Worm (Caenorhabditis elegans): Measurements from ENCODE around the gene sec-61.G.

Gene sec-61.G

DNA sequence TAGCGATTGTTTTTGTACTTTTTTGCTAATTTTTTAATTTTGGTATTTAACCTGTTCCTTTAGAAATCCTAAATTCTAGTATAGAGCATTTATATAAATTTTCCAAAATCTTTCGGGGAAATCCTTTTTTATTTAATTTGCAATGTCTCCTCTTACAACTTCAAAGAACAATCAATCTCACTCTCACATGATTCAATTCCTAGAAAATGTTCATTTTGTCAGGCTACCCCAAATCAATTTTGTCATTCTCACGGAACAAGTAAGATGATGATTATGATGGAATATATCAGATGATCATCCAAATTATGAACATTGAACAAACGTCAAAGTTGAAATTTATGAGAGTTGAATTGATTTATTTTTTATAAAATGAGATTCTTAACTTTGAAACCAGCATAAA, 40.4 kb upstream of the sec-61.G start:
- peak; percentile 31; the same call in 1 of the 2 replicates for TF ChIP-seq mdt-29 (GFP tag; IDR thresholded peaks at IDR 0.05)
- no peak for TF ChIP-seq spr-1 (tag; optimal IDR thresholded peaks at IDR 0.05)
- TF ChIP-seq T26A8.4 (GFP tag; IDR thresholded peaks at IDR 0.05) = peak; percentile 32; the same call in 1 of the 2 replicates
- TF ChIP-seq mdl-1 (tag; optimal IDR thresholded peaks at IDR 0.05) = peak in 1 of 2 experiments; percentile 29
- peak; percentile 93 for TF ChIP-seq ztf-7 (tag; optimal IDR thresholded peaks at IDR 0.05)
- no peak for TF ChIP-seq nhr-48 (tag; optimal IDR thresholded peaks at IDR 0.05)
- peak; percentile 22 for TF ChIP-seq nhr-11 (tag; optimal IDR thresholded peaks at IDR 0.05)
- TF ChIP-seq dmd-6 (GFP tag; IDR thresholded peaks at IDR 0.05) = peak; percentile 65
- peak; percentile 30 for TF ChIP-seq aha-1 (tag)
- TF ChIP-seq daf-16 (GFP tag; optimal IDR thresholded peaks at IDR 0.05) = no peak
- peak; percentile 22 for TF ChIP-seq daf-16 (tag; optimal IDR thresholded peaks at IDR 0.05)
- TF ChIP-seq mep-1 (tag; optimal IDR thresholded peaks at IDR 0.05) = peak; percentile 70
- TF ChIP-seq mxl-3 (GFP tag; optimal IDR thresholded peaks at IDR 0.05) = no peak
- TF ChIP-seq fos-1 (tag; optimal IDR thresholded peaks at IDR 0.05) = no peak
- no peak for TF ChIP-seq aly-2 (tag; optimal IDR thresholded peaks at IDR 0.05)
- no peak for TF ChIP-seq ceh-44 (GFP tag; IDR thresholded peaks at IDR 0.05)
- TF ChIP-seq tra-1 (GFP tag; IDR thresholded peaks at IDR 0.05) = no peak
- TF ChIP-seq saeg-2 (GFP tag; IDR thresholded peaks at IDR 0.05) = no peak; the same call in 1 of the 2 replicates
- TF ChIP-seq lsy-2 (tag; optimal IDR thresholded peaks at IDR 0.05) = peak in 1 of 2 experiments; percentile 76
- TF ChIP-seq tag-97 (GFP tag; IDR thresholded peaks at IDR 0.05) = no peak
- TF ChIP-seq hlh-11 (tag; optimal IDR thresholded peaks at IDR 0.05) = peak; percentile 23
- TF ChIP-seq zip-11 (GFP tag; IDR thresholded peaks at IDR 0.05) = no peak
- TF ChIP-seq hif-1 (tag; optimal IDR thresholded peaks at IDR 0.05) = peak in 1 of 2 experiments; percentile 43
- peak; percentile 48 for TF ChIP-seq nhr-28 (tag; optimal IDR thresholded peaks at IDR 0.05)
- peak; percentile 95 for TF ChIP-seq fkh-10 (GFP tag; optimal IDR thresholded peaks at IDR 0.05)
- TF ChIP-seq unc-62 (GFP tag; optimal IDR thresholded peaks at IDR 0.05 in 1 of 2) = peak in 1 of 2 experiments; percentile 66
- TF ChIP-seq unc-62 (tag; optimal IDR thresholded peaks at IDR 0.05) = no peak
- 0 out of 2 replicates have a peak, but pooled peaks have one; percentile 23 for TF ChIP-seq lin-38 (GFP tag; IDR thresholded peaks at IDR 0.05)
- peak; percentile 23; the same call in 1 of the 2 replicates for TF ChIP-seq ceh-20 (GFP tag; IDR thresholded peaks at IDR 0.05)
- TF ChIP-seq nhr-42 (GFP tag; IDR thresholded peaks at IDR 0.05) = 0 out of 2 replicates have a peak, but pooled peaks have one; percentile 16
- TF ChIP-seq hlh-30 (tag; optimal IDR thresholded peaks at IDR 0.05; ENCODE audit: insufficient read depth) = peak; percentile 85
- TF ChIP-seq gei-8 (GFP tag; optimal IDR thresholded peaks at IDR 0.05) = peak; percentile 43
- peak; percentile 70 for TF ChIP-seq ces-1 (GFP tag; optimal IDR thresholded peaks at IDR 0.05)
- no peak for TF ChIP-seq set-16 (GFP tag; IDR thresholded peaks at IDR 0.05)
- TF ChIP-seq dve-1 (tag; optimal IDR thresholded peaks at IDR 0.05; ENCODE audit: insufficient read depth) = peak; percentile 37

DNA sequence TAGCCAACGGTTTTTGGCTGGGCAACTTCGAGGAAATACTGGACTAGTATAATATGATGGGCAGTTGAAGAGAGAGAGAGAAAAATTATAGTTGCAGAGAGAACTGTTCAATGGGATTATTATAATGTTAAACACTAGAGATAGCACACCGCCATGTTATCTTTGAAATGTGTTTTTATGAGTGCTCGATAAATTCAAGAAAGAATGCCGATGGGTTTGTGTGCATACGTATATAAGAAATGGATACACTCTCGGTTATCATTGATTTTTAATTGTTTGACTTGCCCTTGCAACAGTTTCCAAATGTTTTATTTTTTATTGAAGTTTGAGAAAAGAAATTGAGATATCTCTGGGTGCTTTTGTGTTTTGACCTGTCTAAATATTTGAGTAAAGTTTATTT, 39.7 kb upstream of the sec-61.G start, which contains the start of gene F17C11.12:
F17C11.12 (minus strand) TSS at position 240 of the 400 bp plus-strand sequence.
- peak; percentile 42 for TF ChIP-seq hlh-11 (tag; optimal IDR thresholded peaks at IDR 0.05)
- no peak for TF ChIP-seq sdz-12 (GFP tag; optimal IDR thresholded peaks at IDR 0.05)
- no peak for TF ChIP-seq set-16 (GFP tag; IDR thresholded peaks at IDR 0.05)
- TF ChIP-seq F26F4.8 (GFP tag; conservative IDR thresholded peaks at IDR 0.05) = no peak
- no peak for TF ChIP-seq daf-16 (GFP tag; optimal IDR thresholded peaks at IDR 0.05)
- TF ChIP-seq daf-16 (tag; optimal IDR thresholded peaks at IDR 0.05) = peak; percentile 52
- no peak for TF ChIP-seq nhr-6 (tag; optimal IDR thresholded peaks at IDR 0.05)
- no peak for TF ChIP-seq unc-130 (GFP tag; optimal IDR thresholded peaks at IDR 0.05)
- no peak for TF ChIP-seq fkh-10 (GFP tag; optimal IDR thresholded peaks at IDR 0.05)
- peak; percentile 89 for TF ChIP-seq pqm-1 (tag; optimal IDR thresholded peaks at IDR 0.05)
- peak; percentile 59 for TF ChIP-seq dmd-6 (GFP tag; IDR thresholded peaks at IDR 0.05)
- peak; percentile 8 for TF ChIP-seq nhr-77 (tag; optimal IDR thresholded peaks at IDR 0.05)
- no peak for TF ChIP-seq hif-1 (tag; optimal IDR thresholded peaks at IDR 0.05)
- peak; percentile 74 for TF ChIP-seq dve-1 (tag; optimal IDR thresholded peaks at IDR 0.05; ENCODE audit: insufficient read depth)
- TF ChIP-seq saeg-2 (GFP tag; IDR thresholded peaks at IDR 0.05) = no peak
- TF ChIP-seq D1046.2 (GFP tag; IDR thresholded peaks at IDR 0.05) = no peak
- peak; percentile 84 for TF ChIP-seq nhr-28 (tag; optimal IDR thresholded peaks at IDR 0.05)
- TF ChIP-seq nhr-10 (tag; optimal IDR thresholded peaks at IDR 0.05) = peak; percentile 3
- TF ChIP-seq php-3 (GFP tag; IDR thresholded peaks at IDR 0.05) = peak; percentile 89
